Fruit fly (Drosophila melanogaster) whole organism, wandering third instar larva: ENCODE results near the gene Myc.

Experiments used
- HLH106 ChIP-seq: fragments of 200-800 bp; optimal IDR thresholded peaks from 3 replicates; lab custom pipeline; 2019; ENCODE audit warnings: missing biosample characterization, mild to moderate bottlenecking, missing genetic modification characterization, moderate library complexity
- Hnf4 ChIP-seq: fragments of 200-800 bp; sonication (Bioruptor generic); optimal IDR thresholded peaks from 2 replicates; lab custom pipeline; 2016; ENCODE audit warnings: missing biosample characterization, mild to moderate bottlenecking, missing genetic modification characterization
- br ChIP-seq: fragments of 200-800 bp; sonication (Bioruptor generic); optimal IDR thresholded peaks from 2 replicates; lab custom pipeline; 2016; ENCODE audit warnings: missing biosample characterization, missing genetic modification characterization
- dmrt93B ChIP-seq: fragments of 200-800 bp; sonication (Bioruptor generic); optimal IDR thresholded peaks from 2 replicates; lab custom pipeline; 2018; ENCODE audit warnings: missing biosample characterization, mild to moderate bottlenecking, missing genetic modification characterization
- h ChIP-seq: fragments of 200-800 bp; sonication (Bioruptor generic); optimal IDR thresholded peaks from 3 replicates; lab custom pipeline; 2016; ENCODE audit warnings: missing biosample characterization, mild to moderate bottlenecking, missing genetic modification characterization

- TF ChIP-seq dmrt93B (GFP tag; lab: Kevin White, UChicago) (no peak), h (GFP tag; lab: Kevin White, UChicago) (no peak), HLH106 (no peak), br (GFP tag; lab: Kevin White, UChicago) (no peak), Hnf4 (no peak)
Observed at dm6 chrX:3373656-3374055, 697 bp downstream of the Myc start.
